Fruit fly (Drosophila melanogaster) whole organism, adult: Measurements from ENCODE around the gene RabGGTa.

Experiments used
- CG11617 ChIP-seq: fragments of 200-800 bp; sonication (Bioruptor generic); optimal IDR thresholded peaks from 2 replicates; lab custom pipeline; 2017; ENCODE audit warnings: mild to moderate bottlenecking, missing biosample characterization, missing genetic modification reagents, missing genetic modification characterization
- CG12768 ChIP-seq: fragments of 200-800 bp; sonication (Bioruptor generic); optimal IDR thresholded peaks from 2 replicates; lab custom pipeline; 2017; ENCODE audit warnings: missing biosample characterization, missing genetic modification characterization, mild to moderate bottlenecking, moderate library complexity, missing genetic modification reagents
- CG14711 ChIP-seq: fragments of 200-800 bp; sonication (Bioruptor generic); optimal IDR thresholded peaks from 2 replicates; lab custom pipeline; 2018; ENCODE audit warnings: missing biosample characterization, mild to moderate bottlenecking, missing genetic modification characterization, moderate library complexity
- CG1620 ChIP-seq: fragments of 200-800 bp; sonication (Bioruptor generic); optimal IDR thresholded peaks from 2 replicates; lab custom pipeline; 2016; ENCODE audit warnings: missing biosample characterization, missing genetic modification characterization
- CG33017 ChIP-seq: fragments of 200-800 bp; sonication (Bioruptor generic); optimal IDR thresholded peaks from 2 replicates; lab custom pipeline; 2018; ENCODE audit warnings: missing biosample characterization, mild to moderate bottlenecking, missing genetic modification characterization, moderate library complexity
- CG5204 ChIP-seq: fragments of 200-800 bp; sonication (Bioruptor generic); optimal IDR thresholded peaks from 2 replicates; lab custom pipeline; 2016; ENCODE audit warnings: missing biosample characterization, missing genetic modification characterization
- CG7045 ChIP-seq: fragments of 200-800 bp; sonication (Bioruptor generic); optimal IDR thresholded peaks from 2 replicates; lab custom pipeline; 2017; ENCODE audit warnings: missing biosample characterization, mild to moderate bottlenecking, missing genetic modification characterization
- CG7101 ChIP-seq: fragments of 200-800 bp; sonication (Bioruptor generic); optimal IDR thresholded peaks from 2 replicates; lab custom pipeline; 2018; ENCODE audit warnings: missing biosample characterization, mild to moderate bottlenecking, missing genetic modification characterization, moderate library complexity
- Clk ChIP-seq: fragments of 200-800 bp; sonication (Bioruptor generic); optimal IDR thresholded peaks from 2 replicates; lab custom pipeline; 2017; ENCODE audit warnings: missing biosample characterization, missing genetic modification characterization
- Crg-1 ChIP-seq: fragments of 200-800 bp; sonication (Bioruptor generic); optimal IDR thresholded peaks from 2 replicates; lab custom pipeline; 2016; ENCODE audit warnings: missing biosample characterization, missing genetic modification characterization
- Hr96 ChIP-seq: fragments of 200-800 bp; sonication (Bioruptor generic); optimal IDR thresholded peaks from 2 replicates; lab custom pipeline; 2016; ENCODE audit warnings: missing biosample characterization, missing genetic modification characterization
- Mnt ChIP-seq: fragments of 200-800 bp; sonication (Bioruptor generic); optimal IDR thresholded peaks from 2 replicates; lab custom pipeline; 2016; ENCODE audit warnings: missing biosample characterization, mild to moderate bottlenecking, missing genetic modification characterization
- bab1 ChIP-seq: fragments of 200-800 bp; sonication (Bioruptor generic); optimal IDR thresholded peaks from 3 replicates; lab custom pipeline; 2019; ENCODE audit warnings: missing biosample characterization, mild to moderate bottlenecking, missing genetic modification characterization, moderate library complexity
- cic ChIP-seq: fragments of 200-800 bp; sonication (Bioruptor generic); optimal IDR thresholded peaks from 2 replicates; lab custom pipeline; 2017; ENCODE audit warnings: missing biosample characterization, mild to moderate bottlenecking, missing genetic modification characterization, moderate library complexity
- cnc ChIP-seq, 2 experiments: fragments of >200 bp; optimal IDR thresholded peaks; 2 replicates each; lab custom pipeline; 2017
- kay ChIP-seq: fragments of 200-800 bp; sonication (Bioruptor generic); peaks from one replicate; lab custom pipeline; 2016; ENCODE audit warnings: missing biosample characterization, missing genetic modification characterization, borderline replicate concordance
- ovo ChIP-seq: fragments of 200-800 bp; sonication (Bioruptor generic); optimal IDR thresholded peaks from 2 replicates; lab custom pipeline; 2016; ENCODE audit warnings: missing biosample characterization, missing genetic modification characterization
- pad ChIP-seq: fragments of 200-800 bp; sonication (Bioruptor generic); optimal IDR thresholded peaks from 3 replicates; lab custom pipeline; 2017; ENCODE audit warnings: missing biosample characterization, missing genetic modification characterization, mild to moderate bottlenecking, moderate library complexity, missing genetic modification reagents
- tj ChIP-seq: fragments of 200-800 bp; sonication (Bioruptor generic); optimal IDR thresholded peaks from 3 replicates; lab custom pipeline; 2017; ENCODE audit warnings: missing biosample characterization, mild to moderate bottlenecking, missing genetic modification characterization, moderate library complexity
- toe ChIP-seq: fragments of 200-800 bp; sonication (Bioruptor generic); optimal IDR thresholded peaks from 2 replicates; lab custom pipeline; 2016; ENCODE audit warnings: missing biosample characterization, missing genetic modification characterization

RabGGTa gene

DNA sequence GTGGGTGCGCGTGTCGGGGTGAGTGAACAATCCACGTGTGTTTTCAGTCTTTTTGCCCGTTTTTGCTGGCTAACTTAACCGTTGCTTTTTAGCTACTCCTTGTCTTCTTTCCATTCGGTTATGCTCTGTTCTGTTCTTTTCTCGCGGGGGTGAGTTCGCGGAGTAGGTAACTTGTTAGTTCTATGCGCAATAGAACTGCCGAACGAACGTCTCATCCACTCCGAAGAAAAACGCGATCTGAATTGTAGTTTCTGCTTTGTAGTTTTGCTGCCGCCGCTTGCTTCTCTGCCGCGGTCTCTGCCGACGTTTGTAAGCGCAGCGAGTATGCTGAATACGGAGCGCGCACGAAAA, 41.4 kb upstream of the RabGGTa start:
- TF ChIP-seq cnc (optimal IDR thresholded peaks at IDR 0.05; lab: Kevin White, UChicago) (no peak), CG11617 (GFP tag; lab: Kevin White, UChicago) (no peak), Hr96 (GFP tag; lab: Kevin White, UChicago) (peak; percentile 35), tj (GFP tag; lab: Kevin White, UChicago) (peak; percentile 55), CG33017 (tag; lab: Kevin White, UChicago) (peak; percentile 20), Crg-1 (no peak), CG12768 (GFP tag; lab: Kevin White, UChicago) (peak; percentile 45), CG7101 (tag; lab: Kevin White, UChicago) (no peak), bab1 (peak; percentile 50), Mnt (GFP tag; lab: Kevin White, UChicago) (peak; percentile 48), pad (peak; percentile 3), CG1620 (GFP tag; lab: Kevin White, UChicago) (no peak), CG7045 (GFP tag; lab: Kevin White, UChicago) (peak; percentile 37), toe (GFP tag; lab: Kevin White, UChicago) (no peak), Clk (GFP tag; lab: Kevin White, UChicago) (peak; percentile 59), ovo (GFP tag; lab: Kevin White, UChicago) (peak; percentile 23)

DNA sequence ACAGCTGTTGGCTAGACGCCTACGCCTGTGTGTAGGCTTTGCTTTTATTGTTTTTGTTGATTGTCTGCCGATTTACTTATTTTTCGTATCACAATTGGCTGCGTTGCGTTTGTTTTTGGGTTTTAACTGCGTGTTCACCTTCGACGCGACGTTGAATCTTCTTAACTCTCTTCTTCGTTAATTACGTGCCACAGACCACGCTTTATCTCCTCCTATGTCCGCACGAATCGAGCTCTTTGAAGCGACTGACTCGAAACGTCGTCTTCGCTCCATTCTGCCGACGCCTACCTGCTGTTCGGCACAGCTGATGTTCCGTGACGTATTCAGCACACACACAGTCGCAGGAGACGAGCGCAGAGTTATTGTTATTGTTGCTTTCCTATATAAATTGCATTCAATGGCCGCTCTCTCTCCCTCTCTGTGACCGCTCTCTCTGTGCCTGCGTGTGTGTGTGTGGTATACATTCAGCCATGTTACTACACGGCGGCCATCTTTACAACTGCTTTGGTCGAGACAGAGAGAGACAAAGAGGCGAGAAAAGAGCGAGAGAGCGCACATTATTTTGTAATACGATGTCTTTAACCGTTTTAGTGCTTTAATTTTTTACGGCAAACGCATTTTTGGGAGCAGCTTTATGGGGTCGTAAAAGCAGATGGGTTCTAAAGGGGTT, 40.9 kb upstream of the RabGGTa start, which contains the start of gene corto:
Gene corto (minus strand): TSS at position 251 of the 670 bp plus-strand sequence.
- TF ChIP-seq CG12768 (GFP tag; lab: Kevin White, UChicago) (no peak), kay (no peak), cic (peak; percentile 67), ovo (GFP tag; lab: Kevin White, UChicago) (peak; percentile 12), toe (GFP tag; lab: Kevin White, UChicago) (peak; percentile 19), tj (GFP tag; lab: Kevin White, UChicago) (peak; percentile 24), CG11617 (GFP tag; lab: Kevin White, UChicago) (peak; percentile 15), Mnt (GFP tag; lab: Kevin White, UChicago) (peak; percentile 13)

- TF ChIP-seq CG12768 (GFP tag; lab: Kevin White, UChicago): no peak
- TF ChIP-seq CG7101 (tag; lab: Kevin White, UChicago): no peak
- peak; percentile 2 for TF ChIP-seq Crg-1
- peak; percentile 56 for TF ChIP-seq cic
- peak; percentile 20 for TF ChIP-seq ovo (GFP tag; lab: Kevin White, UChicago)
- TF ChIP-seq CG5204 (GFP tag; lab: Kevin White, UChicago): no peak
- TF ChIP-seq tj (GFP tag; lab: Kevin White, UChicago): peak; percentile 39
- peak; percentile 20 for TF ChIP-seq toe (GFP tag; lab: Kevin White, UChicago)
- peak; percentile 9 for TF ChIP-seq bab1
- TF ChIP-seq Mnt (GFP tag; lab: Kevin White, UChicago): peak; percentile 47
- peak; percentile 6 for TF ChIP-seq CG33017 (tag; lab: Kevin White, UChicago)
Observed at dm6 chr3R:5087833-5088262, 40.0 kb upstream of the RabGGTa start.

DNA sequence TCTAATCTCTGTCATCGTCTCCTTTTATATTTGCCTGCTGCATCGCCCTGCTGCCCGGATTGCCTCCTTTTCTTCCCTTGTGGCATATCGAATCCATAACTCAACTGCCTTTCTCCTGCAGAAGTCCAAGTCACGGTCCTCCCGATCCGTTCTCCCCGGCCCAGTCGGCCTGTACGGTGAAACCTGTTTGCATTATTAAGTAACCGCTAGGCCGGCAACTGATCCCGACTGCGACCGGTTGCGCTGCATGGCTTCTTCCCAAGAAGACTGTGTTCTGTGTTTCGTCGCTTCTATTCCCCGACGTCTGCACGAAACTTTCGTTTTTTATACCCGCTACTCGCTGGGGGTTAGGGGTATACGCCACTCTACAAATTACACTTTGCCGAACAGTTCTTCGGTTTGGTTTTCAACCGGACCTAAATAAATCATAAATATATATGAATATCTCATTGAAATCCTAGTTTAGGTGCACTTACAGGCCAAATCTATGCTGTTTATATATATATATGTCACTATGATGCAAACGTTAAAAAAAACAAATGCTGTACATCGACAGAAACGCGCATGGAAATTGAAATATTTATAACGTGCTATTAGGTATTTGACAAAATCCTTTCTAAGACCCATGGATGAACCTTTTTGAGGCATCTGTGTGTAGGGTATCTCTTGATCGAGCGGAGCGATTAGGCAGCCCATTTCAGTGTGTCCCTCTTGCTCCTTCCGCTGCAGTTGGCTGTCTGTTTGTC, 38.2 kb upstream of the RabGGTa start:
- TF ChIP-seq toe (GFP tag; lab: Kevin White, UChicago) (no peak), CG1620 (GFP tag; lab: Kevin White, UChicago) (no peak), CG12768 (GFP tag; lab: Kevin White, UChicago) (no peak), Crg-1 (no peak), Mnt (GFP tag; lab: Kevin White, UChicago) (no peak), CG33017 (tag; lab: Kevin White, UChicago) (no peak), cnc (optimal IDR thresholded peaks at IDR 0.05; lab: Kevin White, UChicago) (no peak), CG7045 (GFP tag; lab: Kevin White, UChicago) (no peak), CG11617 (GFP tag; lab: Kevin White, UChicago) (no peak), Clk (GFP tag; lab: Kevin White, UChicago) (no peak), ovo (GFP tag; lab: Kevin White, UChicago) (no peak), CG14711 (tag; lab: Kevin White, UChicago) (no peak), pad (no peak), CG5204 (GFP tag; lab: Kevin White, UChicago) (no peak), Hr96 (GFP tag; lab: Kevin White, UChicago) (no peak)

dm6 chr3R:5090286-5090685, 37.6 kb upstream of the RabGGTa start:
- no peak for TF ChIP-seq cic
- no peak for TF ChIP-seq CG1620 (GFP tag; lab: Kevin White, UChicago)
- no peak for TF ChIP-seq kay

dm6 chr3R:5094288-5094687, 33.6 kb upstream of the RabGGTa start:
- TF ChIP-seq Clk (GFP tag; lab: Kevin White, UChicago): no peak
- TF ChIP-seq kay: no peak
- no peak for TF ChIP-seq tj (GFP tag; lab: Kevin White, UChicago)
- TF ChIP-seq CG11617 (GFP tag; lab: Kevin White, UChicago): no peak
- TF ChIP-seq bab1: no peak
